ENCODE assay signal across 1 fruit fly cellular context in the genomic region with DNA sequence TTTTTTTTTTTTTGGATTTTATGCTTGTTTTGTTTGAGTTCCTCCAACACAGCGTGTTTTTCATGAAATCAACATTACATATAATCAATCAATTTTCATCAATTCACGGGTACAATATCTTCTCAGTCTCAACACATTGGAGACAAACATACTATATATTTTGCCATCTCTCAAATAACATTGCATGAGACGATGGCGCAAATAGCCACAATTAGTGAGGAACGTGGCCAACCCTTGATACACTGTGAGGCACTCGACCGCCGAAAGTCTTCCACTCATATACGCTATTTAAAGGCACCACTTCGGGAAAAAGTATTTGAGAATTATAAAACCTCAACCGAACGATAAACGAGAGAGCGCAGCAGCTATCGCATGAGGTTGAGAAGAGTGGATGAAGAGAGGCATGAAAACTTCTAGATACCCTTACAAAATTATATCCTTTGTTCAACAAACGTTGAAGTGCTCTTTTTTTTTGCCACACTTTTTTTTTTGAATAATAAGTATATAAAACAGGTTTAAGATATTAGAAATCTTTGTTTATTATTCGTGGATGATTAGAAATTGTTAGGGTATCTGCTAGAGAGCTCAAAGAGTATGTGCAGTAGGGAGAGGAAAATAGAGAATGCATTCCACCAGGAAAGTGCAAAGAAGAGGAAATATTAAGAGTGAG.
A peak's percentile ranks its signal among the peaks of the same experiment; 100 is the strongest.
TF ChIP-seq lines count a peak whose summit lies in the region.

No protein-coding gene starts in this region.

TF ChIP-seq in whole organism, embryonic, 481 proteins besides CTCF, POLR2A, EP300 and RAD21 (continued from another document and continues in another):
- TF ChIP-seq ERR (GFP tag; optimal IDR thresholded peaks at IDR 0.05; lab: Kevin White, UChicago), result no peak
- TF ChIP-seq pfk (GFP tag; optimal IDR thresholded peaks at IDR 0.05; lab: Kevin White, UChicago), result no peak
- peak; percentile 90 for TF ChIP-seq CG14050 (GFP tag; IDR thresholded peaks at IDR 0.05; lab: Robert Waterston, UW)
- TF ChIP-seq jigr1 (GFP tag; IDR thresholded peaks at IDR 0.05; lab: Robert Waterston, UW), result 0 out of 3 replicates have a peak, but pooled peaks have one; percentile 28
- TF ChIP-seq CG18011 (GFP tag; optimal IDR thresholded peaks at IDR 0.05; lab: Kevin White, UChicago), result peak; percentile 41
- TF ChIP-seq HmgZ (tag; optimal IDR thresholded peaks at IDR 0.05; lab: Kevin White, UChicago), result peak; percentile 49
- TF ChIP-seq CG17912 (GFP tag; optimal IDR thresholded peaks at IDR 0.05; lab: Kevin White, UChicago), result no peak
- TF ChIP-seq sim (GFP tag; IDR thresholded peaks at IDR 0.05; lab: Robert Waterston, UW), result peak; percentile 77
- TF ChIP-seq gce (GFP tag; IDR thresholded peaks at IDR 0.05; lab: Robert Waterston, UW), result peak; percentile 83; the same call in 2 of the 3 replicates
- TF ChIP-seq Bteb2 (GFP tag; optimal IDR thresholded peaks at IDR 0.05; lab: Kevin White, UChicago), result peak; percentile 50
- TF ChIP-seq cg (GFP tag; optimal IDR thresholded peaks at IDR 0.05; lab: Kevin White, UChicago), result no peak
- TF ChIP-seq CG2678 (tag; optimal IDR thresholded peaks at IDR 0.05; lab: Kevin White, UChicago), result peak; percentile 91
- no peak for TF ChIP-seq Antp (GFP tag; optimal IDR thresholded peaks at IDR 0.05; lab: Kevin White, UChicago)
- peak; percentile 44 for TF ChIP-seq CG4854 (GFP tag; optimal IDR thresholded peaks at IDR 0.05; lab: Kevin White, UChicago)
- TF ChIP-seq ind (GFP tag; optimal IDR thresholded peaks at IDR 0.05; lab: Kevin White, UChicago), result peak; percentile 70
- TF ChIP-seq az2 (GFP tag; optimal IDR thresholded peaks at IDR 0.05; lab: Kevin White, UChicago), result peak; percentile 87
- peak; percentile 47 to 53 for TF ChIP-seq Pdp1 (GFP tag; optimal IDR thresholded peaks at IDR 0.05; lab: Kevin White, UChicago)
- TF ChIP-seq kay (GFP tag; optimal IDR thresholded peaks at IDR 0.05; lab: Kevin White, UChicago), result no peak
- peak; percentile 89 for TF ChIP-seq Spps (tag; optimal IDR thresholded peaks at IDR 0.05; lab: Kevin White, UChicago)
- no peak for TF ChIP-seq CG13287 (GFP tag; IDR thresholded peaks at IDR 0.05; lab: Robert Waterston, UW; ENCODE audit: partially characterized antibody)
- TF ChIP-seq CG15073 (GFP tag; optimal IDR thresholded peaks at IDR 0.05; lab: Kevin White, UChicago), result peak; percentile 17
- peak; percentile 58 for TF ChIP-seq nerfin-2 (GFP tag; IDR thresholded peaks at IDR 0.05; lab: Robert Waterston, UW; ENCODE audit: partially characterized antibody)
- TF ChIP-seq CG17802 (tag; optimal IDR thresholded peaks at IDR 0.05; lab: Kevin White, UChicago), result peak; percentile 58
- peak; percentile 94 for TF ChIP-seq PHDP (tag; optimal IDR thresholded peaks at IDR 0.05; lab: Kevin White, UChicago)
- no peak for TF ChIP-seq B-H2 (GFP tag; optimal IDR thresholded peaks at IDR 0.05; lab: Kevin White, UChicago)
- TF ChIP-seq Nf-YB (GFP tag; optimal IDR thresholded peaks at IDR 0.05; lab: Kevin White, UChicago), result peak; percentile 70
- no peak for TF ChIP-seq eyg (GFP tag; optimal IDR thresholded peaks at IDR 0.05; lab: Kevin White, UChicago)
- TF ChIP-seq CG8388 (GFP tag; optimal IDR thresholded peaks at IDR 0.05; lab: Kevin White, UChicago), result peak; percentile 93
- peak; percentile 62 for TF ChIP-seq cato (GFP tag; optimal IDR thresholded peaks at IDR 0.05; lab: Kevin White, UChicago; ENCODE audit: borderline replicate concordance)
- peak; percentile 50 for TF ChIP-seq CG8290 (GFP tag; optimal IDR thresholded peaks at IDR 0.05; lab: Kevin White, UChicago)
- TF ChIP-seq CG8290 (tag; optimal IDR thresholded peaks at IDR 0.05; lab: Kevin White, UChicago), result peak in 1 of 2 experiments; percentile 2
- TF ChIP-seq Usf (GFP tag; optimal IDR thresholded peaks at IDR 0.05; lab: Kevin White, UChicago), result peak; percentile 45
- TF ChIP-seq Meics (GFP tag; optimal IDR thresholded peaks at IDR 0.05; lab: Kevin White, UChicago), result peak; percentile 64
- TF ChIP-seq Atf6 (GFP tag; IDR thresholded peaks at IDR 0.05; lab: Robert Waterston, UW), result peak; percentile 54; the same call in 1 of the 2 replicates
- TF ChIP-seq HHEX (GFP tag; optimal IDR thresholded peaks at IDR 0.05; lab: Kevin White, UChicago), result peak; percentile 73
- peak; percentile 68 for TF ChIP-seq CG10321 (GFP tag; IDR thresholded peaks at IDR 0.05; lab: Robert Waterston, UW)
- TF ChIP-seq dm (GFP tag; optimal IDR thresholded peaks at IDR 0.05; lab: Kevin White, UChicago), result peak; percentile 65
- TF ChIP-seq Aef1 (GFP tag; IDR thresholded peaks at IDR 0.05; lab: Robert Waterston, UW), result peak; percentile 80
- peak; percentile 81 for TF ChIP-seq chn (GFP tag; optimal IDR thresholded peaks at IDR 0.05; lab: Kevin White, UChicago)
- peak; percentile 13 for TF ChIP-seq YL-1 (GFP tag; optimal IDR thresholded peaks at IDR 0.05; lab: Kevin White, UChicago)
- TF ChIP-seq vnd (GFP tag; IDR thresholded peaks at IDR 0.05; lab: Robert Waterston, UW; ENCODE audit: partially characterized antibody), result peak; percentile 20; the same call in 1 of the 3 replicates
- TF ChIP-seq Dad (GFP tag; optimal IDR thresholded peaks at IDR 0.05; lab: Kevin White, UChicago), result no peak
- TF ChIP-seq Mad (GFP tag; optimal IDR thresholded peaks at IDR 0.05; lab: Kevin White, UChicago), result peak; percentile 60
- TF ChIP-seq bab2 (GFP tag; optimal IDR thresholded peaks at IDR 0.05; lab: Kevin White, UChicago), result peak; percentile 67
- TF ChIP-seq otp (GFP tag; IDR thresholded peaks at IDR 0.05; lab: Robert Waterston, UW), result peak; percentile 70; the same call in 1 of the 3 replicates
- peak; percentile 43; the same call in 1 of the 2 replicates for TF ChIP-seq CG14014 (GFP tag; IDR thresholded peaks at IDR 0.05; lab: Robert Waterston, UW)
- peak; percentile 69 for TF ChIP-seq Mes4 (GFP tag; optimal IDR thresholded peaks at IDR 0.05; lab: Kevin White, UChicago)
- TF ChIP-seq CG4617 (GFP tag; optimal IDR thresholded peaks at IDR 0.05; lab: Kevin White, UChicago; ENCODE audit: borderline replicate concordance), result peak; percentile 35
- TF ChIP-seq CG9817 (tag; optimal IDR thresholded peaks at IDR 0.05; lab: Kevin White, UChicago), result peak; percentile 73
- peak; percentile 5 for TF ChIP-seq CG31365 (tag; optimal IDR thresholded peaks at IDR 0.05; lab: Kevin White, UChicago)
- no peak for TF ChIP-seq cas (GFP tag; IDR thresholded peaks at IDR 0.05; lab: Robert Waterston, UW)
- peak; percentile 44 for TF ChIP-seq repo (GFP tag; optimal IDR thresholded peaks at IDR 0.05; lab: Kevin White, UChicago)
- peak; percentile 27 for TF ChIP-seq stwl (tag; optimal IDR thresholded peaks at IDR 0.05; lab: Kevin White, UChicago)
- TF ChIP-seq Side (GFP tag; optimal IDR thresholded peaks at IDR 0.05; lab: Kevin White, UChicago), result no peak
- TF ChIP-seq CG7271 (tag; optimal IDR thresholded peaks at IDR 0.05; lab: Kevin White, UChicago), result no peak
- TF ChIP-seq CG11723 (GFP tag; optimal IDR thresholded peaks at IDR 0.05; lab: Kevin White, UChicago), result peak; percentile 59
- TF ChIP-seq CG2129 (GFP tag; IDR thresholded peaks at IDR 0.05; lab: Robert Waterston, UW; ENCODE audit: partially characterized antibody), result no peak
- TF ChIP-seq CG33213 (GFP tag; optimal IDR thresholded peaks at IDR 0.05; lab: Kevin White, UChicago), result peak; percentile 18
- TF ChIP-seq disco-r (GFP tag; optimal IDR thresholded peaks at IDR 0.05; lab: Kevin White, UChicago), result peak; percentile 41
- TF ChIP-seq CG10147 (GFP tag; optimal IDR thresholded peaks at IDR 0.05; lab: Kevin White, UChicago), result peak; percentile 65
- no peak for TF ChIP-seq CG10565 (GFP tag; optimal IDR thresholded peaks at IDR 0.05; lab: Kevin White, UChicago)
- no peak for TF ChIP-seq emc (GFP tag; optimal IDR thresholded peaks at IDR 0.05; lab: Kevin White, UChicago)
- no peak for TF ChIP-seq schlank (tag; optimal IDR thresholded peaks at IDR 0.05; lab: Kevin White, UChicago)
- TF ChIP-seq pho (GFP tag; optimal IDR thresholded peaks at IDR 0.05; lab: Kevin White, UChicago), result peak; percentile 42
- no peak for TF ChIP-seq bigmax (GFP tag; optimal IDR thresholded peaks at IDR 0.05; lab: Kevin White, UChicago)
- TF ChIP-seq tll (GFP tag; optimal IDR thresholded peaks at IDR 0.05; lab: Kevin White, UChicago), result no peak
- peak; percentile 66 for TF ChIP-seq ssp (GFP tag; IDR thresholded peaks at IDR 0.05; lab: Robert Waterston, UW)
- TF ChIP-seq unpg (GFP tag; optimal IDR thresholded peaks at IDR 0.05; lab: Kevin White, UChicago), result peak; percentile 94
- peak; percentile 53 for TF ChIP-seq btn (GFP tag; optimal IDR thresholded peaks at IDR 0.05; lab: Kevin White, UChicago)
- no peak for TF ChIP-seq mld (GFP tag; IDR thresholded peaks at IDR 0.05; lab: Robert Waterston, UW; ENCODE audit: partially characterized antibody)
- peak; percentile 94 for TF ChIP-seq CG12391 (tag; optimal IDR thresholded peaks at IDR 0.05; lab: Kevin White, UChicago)
- no peak for TF ChIP-seq prd (optimal IDR thresholded peaks at IDR 0.05; lab: Kevin White, UChicago)
- TF ChIP-seq prd (GFP tag; IDR thresholded peaks at IDR 0.05; lab: Robert Waterston, UW), result peak; percentile 89
- 0 out of 3 replicates have a peak, but pooled peaks have one; percentile 57 for TF ChIP-seq Dbx (GFP tag; IDR thresholded peaks at IDR 0.05; lab: Robert Waterston, UW)
- peak; percentile 86 for TF ChIP-seq Ada2b (GFP tag; IDR thresholded peaks at IDR 0.05; lab: Robert Waterston, UW)
- TF ChIP-seq Hsf (GFP tag; optimal IDR thresholded peaks at IDR 0.05; lab: Kevin White, UChicago), result peak; percentile 85
- no peak for TF ChIP-seq insv (GFP tag; optimal IDR thresholded peaks at IDR 0.05; lab: Kevin White, UChicago)
- TF ChIP-seq Scr (GFP tag; IDR thresholded peaks at IDR 0.05; lab: Robert Waterston, UW; ENCODE audit: partially characterized antibody), result peak; percentile 42
- peak; percentile 90 for TF ChIP-seq Ssrp (tag; optimal IDR thresholded peaks at IDR 0.05; lab: Kevin White, UChicago)
- TF ChIP-seq wor (GFP tag; IDR thresholded peaks at IDR 0.05; lab: Robert Waterston, UW), result peak; percentile 93
- TF ChIP-seq CG13296 (GFP tag; optimal IDR thresholded peaks at IDR 0.05; lab: Kevin White, UChicago), result peak; percentile 32
- TF ChIP-seq psq (GFP tag; optimal IDR thresholded peaks at IDR 0.05; lab: Kevin White, UChicago), result peak; percentile 34
- no peak for TF ChIP-seq yki (optimal IDR thresholded peaks at IDR 0.05; lab: Kevin White, UChicago)
- peak; percentile 96 for TF ChIP-seq Bdp1 (GFP tag; optimal IDR thresholded peaks at IDR 0.05; lab: Kevin White, UChicago)
- peak; percentile 81 to 85 for TF ChIP-seq chif (GFP tag; optimal IDR thresholded peaks at IDR 0.05; lab: Kevin White, UChicago)
- TF ChIP-seq Ets97D (GFP tag; optimal IDR thresholded peaks at IDR 0.05; lab: Kevin White, UChicago), result no peak
- TF ChIP-seq CG12071 (GFP tag; optimal IDR thresholded peaks at IDR 0.05; lab: Kevin White, UChicago), result peak; percentile 47
- TF ChIP-seq Fer3 (tag; optimal IDR thresholded peaks at IDR 0.05; lab: Kevin White, UChicago), result peak; percentile 75
- TF ChIP-seq CG9932 (GFP tag; IDR thresholded peaks at IDR 0.05; lab: Robert Waterston, UW), result no peak
- peak; percentile 74 for TF ChIP-seq Dek (tag; optimal IDR thresholded peaks at IDR 0.05; lab: Kevin White, UChicago)
- peak; percentile 54 for TF ChIP-seq CG3065 (GFP tag; optimal IDR thresholded peaks at IDR 0.05; lab: Kevin White, UChicago)
- peak; percentile 5 for TF ChIP-seq vfl (GFP tag; optimal IDR thresholded peaks at IDR 0.05; lab: Kevin White, UChicago)
- TF ChIP-seq CG13775 (GFP tag; optimal IDR thresholded peaks at IDR 0.05; lab: Kevin White, UChicago), result peak; percentile 66
- peak; percentile 96 for TF ChIP-seq Sox102F (GFP tag; optimal IDR thresholded peaks at IDR 0.05; lab: Kevin White, UChicago)
- TF ChIP-seq CG8359 (GFP tag; optimal IDR thresholded peaks at IDR 0.05; lab: Kevin White, UChicago; ENCODE audit: borderline replicate concordance), result peak; percentile 66
- TF ChIP-seq croc (GFP tag; conservative IDR thresholded peaks at IDR 0.05; lab: Robert Waterston, UW), result peak; percentile 82
- TF ChIP-seq CG31441 (GFP tag; IDR thresholded peaks at IDR 0.05; lab: Robert Waterston, UW), result peak; percentile 90
- no peak for TF ChIP-seq aop (GFP tag; IDR thresholded peaks at IDR 0.05; lab: Robert Waterston, UW)
- TF ChIP-seq Optix (GFP tag; IDR thresholded peaks at IDR 0.05; lab: Robert Waterston, UW), result peak; percentile 73
- TF ChIP-seq CG8765 (GFP tag; IDR thresholded peaks at IDR 0.05; lab: Robert Waterston, UW), result no peak
- peak in 1 of 2 experiments; percentile 67 for TF ChIP-seq Hr78 (GFP tag; optimal IDR thresholded peaks at IDR 0.05; lab: Kevin White, UChicago)
- TF ChIP-seq CG7839 (tag; optimal IDR thresholded peaks at IDR 0.05; lab: Kevin White, UChicago), result peak; percentile 89
- peak; percentile 75; the same call in 1 of the 2 replicates for TF ChIP-seq CG42726 (GFP tag; IDR thresholded peaks at IDR 0.05; lab: Robert Waterston, UW; ENCODE audit: partially characterized antibody)
- TF ChIP-seq CG15479 (GFP tag; optimal IDR thresholded peaks at IDR 0.05; lab: Kevin White, UChicago), result no peak
- peak; percentile 77 for TF ChIP-seq Chrac-16 (GFP tag; optimal IDR thresholded peaks at IDR 0.05; lab: Kevin White, UChicago)
- TF ChIP-seq CG11696 (GFP tag; IDR thresholded peaks at IDR 0.05; lab: Robert Waterston, UW), result no peak
- TF ChIP-seq CG2199 (GFP tag; IDR thresholded peaks at IDR 0.05; lab: Robert Waterston, UW), result 0 out of 3 replicates have a peak, but pooled peaks have one; percentile 80
- TF ChIP-seq lov (optimal IDR thresholded peaks at IDR 0.05; lab: Kevin White, UChicago), result no peak
- TF ChIP-seq lov (GFP tag; IDR thresholded peaks at IDR 0.05; lab: Robert Waterston, UW), result peak; percentile 75; the same call in 2 of the 3 replicates
- peak; percentile 13; the same call in 1 of the 2 replicates for TF ChIP-seq CG14667 (GFP tag; IDR thresholded peaks at IDR 0.05; lab: Robert Waterston, UW)
- TF ChIP-seq Rx (GFP tag; IDR thresholded peaks at IDR 0.05; lab: Robert Waterston, UW), result peak; percentile 45
- TF ChIP-seq CG10543 (GFP tag; optimal IDR thresholded peaks at IDR 0.05; lab: Kevin White, UChicago), result no peak
- peak; percentile 97 for TF ChIP-seq Drgx (GFP tag; IDR thresholded peaks at IDR 0.05; lab: Robert Waterston, UW)
- no peak for TF ChIP-seq sug (tag; optimal IDR thresholded peaks at IDR 0.05; lab: Kevin White, UChicago)
- TF ChIP-seq CG6254 (GFP tag; optimal IDR thresholded peaks at IDR 0.05; lab: Kevin White, UChicago), result peak; percentile 89
- peak; percentile 35 for TF ChIP-seq CG10274 (GFP tag; optimal IDR thresholded peaks at IDR 0.05; lab: Kevin White, UChicago)
- TF ChIP-seq E2f1 (GFP tag; IDR thresholded peaks at IDR 0.05; lab: Robert Waterston, UW), result peak; percentile 57
- TF ChIP-seq fd102C (GFP tag; optimal IDR thresholded peaks at IDR 0.05; lab: Kevin White, UChicago), result no peak
- TF ChIP-seq onecut (GFP tag; IDR thresholded peaks at IDR 0.05; lab: Robert Waterston, UW), result peak; percentile 82
- no peak for TF ChIP-seq p53 (GFP tag; optimal IDR thresholded peaks at IDR 0.05; lab: Kevin White, UChicago)
- no peak for TF ChIP-seq z (GFP tag; IDR thresholded peaks at IDR 0.05; lab: Robert Waterston, UW)
